Worm (Caenorhabditis elegans): ENCODE measurements around the gene Y37D8A.5.

ce11 chrIII:12849691-12850090, 5.6 kb downstream of the Y37D8A.5 start:
- TF ChIP-seq dao-5 (tag; optimal IDR thresholded peaks at IDR 0.05) (no peak), him-1 (tag; optimal IDR thresholded peaks at IDR 0.05) (no peak), W03F9.2 (tag; optimal IDR thresholded peaks at IDR 0.05) (no peak)

Data from whole organism, L4/young adult.